Worm (Caenorhabditis elegans) whole organism, early embryonic: ENCODE data around the gene gly-14.

Experiments
- aly-1 ChIP-seq: sonication (generic microtip); optimal IDR thresholded peaks from 2 replicates; lab custom pipeline; 2016; ENCODE audit warnings: missing genetic modification characterization, missing compliant biosample characterization
- ama-1 ChIP-seq: fragments of 150-350 bp; optimal IDR thresholded peaks from 2 replicates; lab custom pipeline; 2014
- ceh-36 ChIP-seq: sonication (generic microtip); optimal IDR thresholded peaks from 2 replicates; lab custom pipeline; 2016; ENCODE audit warnings: missing genetic modification characterization, inconsistent platforms, missing compliant biosample characterization
- flt-1 ChIP-seq: fragments of 200-800 bp; sonication (Bioruptor generic); IDR thresholded peaks from 2 replicates; pipeline ENCODE4 v1.3.6; 2022; ENCODE audit warnings: missing genetic modification characterization, missing compliant biosample characterization
- hnd-1 ChIP-seq: sonication (generic microtip); optimal IDR thresholded peaks from 2 replicates; lab custom pipeline; 2016; ENCODE audit warnings: missing genetic modification characterization, missing compliant biosample characterization
- pes-1 ChIP-seq: fragments of 200-800 bp; sonication (Bioruptor generic); IDR thresholded peaks from 2 replicates; pipeline ENCODE4 v1.3.6; 2022; ENCODE audit warnings: missing genetic modification reagents, missing genetic modification characterization, missing compliant biosample characterization
- tbx-11 ChIP-seq: fragments of 200-800 bp; sonication (Bioruptor generic); IDR thresholded peaks from 2 replicates; pipeline ENCODE4 v1.3.6; 2022; ENCODE audit warnings: missing genetic modification characterization, missing compliant biosample characterization
- tra-4 ChIP-seq: sonication (generic microtip); optimal IDR thresholded peaks from 2 replicates; lab custom pipeline; 2017; ENCODE audit warnings: missing genetic modification characterization, missing compliant biosample characterization

ce11 chrIII:3486055-3486454 lies 7.0 kb downstream of the gly-14 start:
- no peak for TF ChIP-seq hnd-1
- TF ChIP-seq ceh-36 (tag; lab: Kevin White, UChicago) = no peak
- TF ChIP-seq ama-1 (lab: Kevin White, UChicago) = no peak
- TF ChIP-seq aly-1 (tag; lab: Kevin White, UChicago) = no peak
- TF ChIP-seq flt-1 (GFP tag; lab: Robert Waterston, UW) = no peak
- no peak for TF ChIP-seq tbx-11
- TF ChIP-seq pes-1 (GFP tag; lab: Robert Waterston, UW) = no peak
- TF ChIP-seq tra-4 (tag; lab: Kevin White, UChicago) = no peak
